Fruit fly (Drosophila melanogaster) whole organism, embryonic: ENCODE results near the gene CG10725.

Experiments
- CG10654 ChIP-seq: fragments of 200-800 bp; sonication (Bioruptor generic); optimal IDR thresholded peaks from 2 replicates; lab custom pipeline; 2016; ENCODE audit warnings: missing biosample characterization, missing genetic modification characterization
- CG11504 ChIP-seq: fragments of 200-800 bp; sonication (Bioruptor generic); optimal IDR thresholded peaks from 3 replicates; lab custom pipeline; 2019; ENCODE audit warnings: missing biosample characterization, mild to moderate bottlenecking, missing genetic modification characterization, moderate library complexity
- CG14014 ChIP-seq: fragments of 200-800 bp; sonication (Bioruptor generic); IDR thresholded peaks from 2 replicates; pipeline ENCODE4 v1.3.6; 2022; ENCODE audit warnings: missing biosample characterization, missing genetic modification characterization
- CG14710 ChIP-seq: fragments of 200-800 bp; sonication (Bioruptor generic); optimal IDR thresholded peaks from 3 replicates; lab custom pipeline; 2019; ENCODE audit warnings: missing biosample characterization, mild to moderate bottlenecking, missing genetic modification characterization, moderate library complexity
- CG15269 ChIP-seq: fragments of 200-800 bp; sonication (Bioruptor generic); optimal IDR thresholded peaks from 2 replicates; lab custom pipeline; 2018; ENCODE audit warnings: missing biosample characterization, mild to moderate bottlenecking, missing genetic modification characterization, moderate library complexity
- CG1602 ChIP-seq: fragments of 200-800 bp; sonication (Bioruptor generic); optimal IDR thresholded peaks from 3 replicates; lab custom pipeline; 2016; ENCODE audit warnings: missing biosample characterization, missing genetic modification characterization
- CG1603 ChIP-seq: fragments of 200-800 bp; sonication (Bioruptor generic); optimal IDR thresholded peaks from 2 replicates; lab custom pipeline; 2019; ENCODE audit warnings: missing biosample characterization, mild to moderate bottlenecking, missing genetic modification characterization, moderate library complexity
- CG16813 ChIP-seq: fragments of 200-800 bp; sonication (Bioruptor generic); IDR thresholded peaks from 3 replicates; pipeline ENCODE4 v1.3.6; 2022; ENCODE audit warnings: missing biosample characterization, missing genetic modification characterization; ENCODE audit not compliant: partially characterized antibody
- CG17829 ChIP-seq: fragments of 200-800 bp; optimal IDR thresholded peaks from 2 replicates; lab custom pipeline; 2019; ENCODE audit warnings: missing biosample characterization, mild to moderate bottlenecking, missing genetic modification characterization, moderate library complexity
- CG2120 ChIP-seq: fragments of 200-800 bp; sonication (Bioruptor generic); optimal IDR thresholded peaks from 3 replicates; lab custom pipeline; 2016; ENCODE audit warnings: missing biosample characterization, missing genetic modification characterization
- CG33213 ChIP-seq: fragments of 200-800 bp; sonication (Bioruptor generic); optimal IDR thresholded peaks from 3 replicates; lab custom pipeline; 2016; ENCODE audit warnings: missing biosample characterization, missing genetic modification characterization
- CG3847 ChIP-seq: fragments of 200-800 bp; sonication (Bioruptor generic); IDR thresholded peaks from 2 replicates; pipeline ENCODE4 v1.3.6; 2022; ENCODE audit warnings: missing biosample characterization, missing genetic modification characterization
- CG3995 ChIP-seq: fragments of 200-800 bp; sonication (Bioruptor generic); optimal IDR thresholded peaks from 3 replicates; lab custom pipeline; 2016; ENCODE audit warnings: missing biosample characterization, missing genetic modification characterization
- CG42726 ChIP-seq: fragments of 200-800 bp; sonication (Bioruptor generic); IDR thresholded peaks from 2 replicates; pipeline ENCODE4 v1.3.6; 2022; ENCODE audit warnings: missing biosample characterization, missing genetic modification characterization; ENCODE audit not compliant: partially characterized antibody
- CG6254 ChIP-seq: fragments of 200-800 bp; sonication (Bioruptor generic); optimal IDR thresholded peaks from 3 replicates; lab custom pipeline; 2017; ENCODE audit warnings: mild to moderate bottlenecking, missing biosample characterization, missing genetic modification reagents, missing genetic modification characterization
- CG7839 ChIP-seq: fragments of 200-800 bp; sonication (Bioruptor generic); optimal IDR thresholded peaks from 3 replicates; lab custom pipeline; 2018; ENCODE audit warnings: missing biosample characterization, mild to moderate bottlenecking, missing genetic modification characterization, moderate library complexity
- CG8290 ChIP-seq, 3 experiments: fragments of 200-800 bp; sonication (Bioruptor generic); optimal IDR thresholded peaks; 2 replicates each; lab custom pipeline; 2016 to 2019; ENCODE audit warnings: missing biosample characterization in 3 of 3, missing genetic modification characterization in 3 of 3, mild to moderate bottlenecking in 2 of 3, moderate library complexity in 1 of 3
- CG9437 ChIP-seq: fragments of 200-800 bp; sonication (Bioruptor generic); optimal IDR thresholded peaks from 2 replicates; lab custom pipeline; 2018; ENCODE audit warnings: missing biosample characterization, mild to moderate bottlenecking, missing genetic modification characterization
- CTCF ChIP-seq: fragments of 200-800 bp; sonication (Bioruptor generic); optimal IDR thresholded peaks from 2 replicates; lab custom pipeline; 2017; ENCODE audit warnings: missing biosample characterization, mild to moderate bottlenecking, missing genetic modification characterization, moderate library complexity
- Dip2 ChIP-seq: fragments of 200-800 bp; sonication (Bioruptor generic); IDR thresholded peaks from 2 replicates; pipeline ENCODE4 v1.3.6; 2022; ENCODE audit warnings: missing biosample characterization, missing genetic modification characterization
- Lim3 ChIP-seq: fragments of 200-800 bp; sonication (Bioruptor generic); IDR thresholded peaks from 2 replicates; pipeline ENCODE4 v1.3.6; 2022; ENCODE audit warnings: missing biosample characterization, missing genetic modification characterization
- NC2β ChIP-seq: fragments of 200-800 bp; sonication (Bioruptor generic); optimal IDR thresholded peaks from 2 replicates; lab custom pipeline; 2016; ENCODE audit warnings: missing biosample characterization, missing genetic modification characterization
- Stat92E ChIP-seq, 3 experiments: fragments of >200 bp in 2 of 3; fragments of 200-800 bp in 1 of 3; sonication (Bioruptor generic) in 1 of 3; optimal IDR thresholded peaks; 2 replicates each; lab custom pipeline; 2017 to 2019; ENCODE audit warnings: missing biosample characterization in 3 of 3, missing genetic modification characterization in 3 of 3, mild to moderate bottlenecking in 1 of 3, moderate library complexity in 1 of 3
- Xbp1 ChIP-seq: fragments of 200-800 bp; sonication (Bioruptor generic); optimal IDR thresholded peaks from 3 replicates; lab custom pipeline; 2016; ENCODE audit warnings: missing biosample characterization, mild to moderate bottlenecking, missing genetic modification characterization
- ac ChIP-seq: fragments of 200-800 bp; sonication (Bioruptor generic); optimal IDR thresholded peaks from 3 replicates; lab custom pipeline; 2017; ENCODE audit warnings: missing biosample characterization, mild to moderate bottlenecking, missing genetic modification characterization
- bab2 ChIP-seq: fragments of 200-800 bp; sonication (Bioruptor generic); optimal IDR thresholded peaks from 2 replicates; lab custom pipeline; 2016; ENCODE audit warnings: missing biosample characterization, missing genetic modification characterization
- bowl ChIP-seq: fragments of 200-800 bp; sonication (Bioruptor generic); IDR thresholded peaks from 2 replicates; pipeline ENCODE4 v1.3.6; 2022; ENCODE audit warnings: missing biosample characterization, missing genetic modification characterization
- btn ChIP-seq: fragments of 200-800 bp; sonication (Bioruptor generic); optimal IDR thresholded peaks from 2 replicates; lab custom pipeline; 2016; ENCODE audit warnings: missing biosample characterization, missing genetic modification characterization
- cg ChIP-seq: fragments of 200-800 bp; sonication (Bioruptor generic); optimal IDR thresholded peaks from 3 replicates; lab custom pipeline; 2019; ENCODE audit warnings: missing biosample characterization, mild to moderate bottlenecking, missing genetic modification characterization, moderate library complexity
- chn ChIP-seq: fragments of 200-800 bp; sonication (Bioruptor generic); optimal IDR thresholded peaks from 2 replicates; lab custom pipeline; 2016; ENCODE audit warnings: missing biosample characterization, missing genetic modification characterization
- ci ChIP-seq: fragments of 200-800 bp; sonication (Bioruptor generic); IDR thresholded peaks from 3 replicates; pipeline ENCODE4 v1.3.6; 2022; ENCODE audit warnings: missing biosample characterization, missing genetic modification characterization
- dm ChIP-seq: fragments of 200-800 bp; sonication (Bioruptor generic); optimal IDR thresholded peaks from 3 replicates; lab custom pipeline; 2016; ENCODE audit warnings: missing biosample characterization, missing genetic modification characterization
- ewg ChIP-seq: fragments of 200-800 bp; sonication (Bioruptor generic); optimal IDR thresholded peaks from 3 replicates; lab custom pipeline; 2017; ENCODE audit warnings: mild to moderate bottlenecking, missing biosample characterization, missing genetic modification reagents, missing genetic modification characterization
- grau ChIP-seq: fragments of 200-800 bp; optimal IDR thresholded peaks from 3 replicates; lab custom pipeline; 2019; ENCODE audit warnings: missing biosample characterization, mild to moderate bottlenecking, missing genetic modification characterization, moderate library complexity
- gsb-n ChIP-seq: fragments of 200-800 bp; sonication (Bioruptor generic); optimal IDR thresholded peaks from 3 replicates; lab custom pipeline; 2018; ENCODE audit warnings: missing biosample characterization, mild to moderate bottlenecking, missing genetic modification characterization
- hb ChIP-seq: fragments of 200-800 bp; sonication (Bioruptor generic); IDR thresholded peaks from 3 replicates; pipeline ENCODE4 v1.3.6; 2022; ENCODE audit warnings: missing biosample characterization, missing genetic modification characterization; ENCODE audit not compliant: partially characterized antibody
- inv ChIP-seq: fragments of 200-800 bp; sonication (Bioruptor generic); IDR thresholded peaks from 2 replicates; pipeline ENCODE4 v1.3.6; 2022; ENCODE audit warnings: missing biosample characterization, missing genetic modification characterization; ENCODE audit not compliant: partially characterized antibody
- jigr1 ChIP-seq: fragments of 200-800 bp; sonication (Bioruptor generic); IDR thresholded peaks from 3 replicates; pipeline ENCODE4 v1.3.6; 2022; ENCODE audit warnings: missing biosample characterization, missing genetic modification characterization
- maf-S ChIP-seq: fragments of 200-800 bp; sonication (Bioruptor generic); optimal IDR thresholded peaks from 2 replicates; lab custom pipeline; 2016; ENCODE audit warnings: missing biosample characterization, missing genetic modification characterization
- nau ChIP-seq: fragments of 200-800 bp; sonication (Bioruptor generic); optimal IDR thresholded peaks from 3 replicates; lab custom pipeline; 2017; ENCODE audit warnings: missing biosample characterization, mild to moderate bottlenecking, missing genetic modification characterization, missing genetic modification reagents
- nmo ChIP-seq: fragments of 200-800 bp; sonication (Bioruptor generic); optimal IDR thresholded peaks from 2 replicates; lab custom pipeline; 2018; ENCODE audit warnings: missing biosample characterization, mild to moderate bottlenecking, missing genetic modification characterization, moderate library complexity
- onecut ChIP-seq: fragments of 200-800 bp; sonication (Bioruptor generic); IDR thresholded peaks from 2 replicates; pipeline ENCODE4 v1.3.6; 2022; ENCODE audit warnings: missing biosample characterization, missing genetic modification characterization
- pita ChIP-seq: fragments of 200-800 bp; sonication (Bioruptor generic); optimal IDR thresholded peaks from 2 replicates; lab custom pipeline; 2017; ENCODE audit warnings: missing biosample characterization, mild to moderate bottlenecking, missing genetic modification characterization
- sc ChIP-seq, 3 experiments: fragments of >200 bp in 2 of 3; fragments of 200-800 bp in 1 of 3; sonication (Bioruptor generic) in 1 of 3; optimal IDR thresholded peaks; 2 replicates in 2 of 3; 3 replicates in 1 of 3; lab custom pipeline; 2017; ENCODE audit warnings: mild to moderate bottlenecking in 1 of 3, missing biosample characterization in 1 of 3, missing genetic modification characterization in 1 of 3, missing genetic modification reagents in 1 of 3
- sob ChIP-seq: fragments of 200-800 bp; sonication (Bioruptor generic); IDR thresholded peaks from 2 replicates; pipeline ENCODE4 v1.3.6; 2022; ENCODE audit warnings: missing biosample characterization, missing genetic modification characterization
- vnd ChIP-seq: fragments of 200-800 bp; sonication (Bioruptor generic); IDR thresholded peaks from 3 replicates; pipeline ENCODE4 v1.3.6; 2022; ENCODE audit warnings: missing biosample characterization, missing genetic modification characterization; ENCODE audit not compliant: partially characterized antibody
- vvl ChIP-seq: fragments of 200-800 bp; sonication (Bioruptor generic); IDR thresholded peaks from 2 replicates; pipeline ENCODE4 v1.3.6; 2022; ENCODE audit warnings: missing biosample characterization, missing genetic modification characterization
- wdn ChIP-seq: fragments of 200-800 bp; sonication (Bioruptor generic); IDR thresholded peaks from 2 replicates; pipeline ENCODE4 v1.3.6; 2022; ENCODE audit warnings: missing biosample characterization, missing genetic modification characterization

CG10725 gene

dm6 chr3L:13486041-13486859, 48.5 kb downstream of the CG10725 start, which contains the start of the genes Abp1 and Tgi (continued):
- TF ChIP-seq jigr1 (no peak), bowl (no peak), CG17829 (peak; percentile 31), grau (tag; lab: Kevin White, UChicago) (peak; percentile 26), CG6254 (GFP tag; lab: Kevin White, UChicago) (no peak), vnd (GFP tag; lab: Robert Waterston, UW) (peak; percentile 66), CG2120 (GFP tag; lab: Kevin White, UChicago) (peak; percentile 71), wdn (GFP tag; lab: Robert Waterston, UW) (no peak), ci (GFP tag; lab: Robert Waterston, UW) (0 out of 3 replicates have a peak, but pooled peaks have one; percentile 42), nmo (GFP tag; lab: Kevin White, UChicago) (peak; percentile 49), CG15269 (tag; lab: Kevin White, UChicago) (peak; percentile 21), pita (GFP tag; lab: Kevin White, UChicago) (peak; percentile 78), onecut (GFP tag; lab: Robert Waterston, UW) (peak; percentile 80), CG16813 (GFP tag; lab: Robert Waterston, UW) (peak; percentile 77), dm (GFP tag; lab: Kevin White, UChicago) (no peak), CG33213 (GFP tag; lab: Kevin White, UChicago) (peak; percentile 61), Dip2 (GFP tag; lab: Robert Waterston, UW) (no peak), Xbp1 (GFP tag; lab: Kevin White, UChicago) (peak; percentile 10), sob (peak; percentile 68), nau (no peak), maf-S (GFP tag; lab: Kevin White, UChicago) (peak; percentile 30), CG3847 (peak; percentile 67), vvl (GFP tag; lab: Robert Waterston, UW) (peak; percentile 12; the same call in 1 of the 2 replicates), Stat92E (GFP tag; optimal IDR thresholded peaks at IDR 0.05; lab: Kevin White, UChicago) (no peak), CG1603 (tag; lab: Kevin White, UChicago) (peak; percentile 75), ac (GFP tag; lab: Kevin White, UChicago) (no peak), CG11504 (tag; lab: Kevin White, UChicago) (peak; percentile 24), cg (GFP tag; lab: Kevin White, UChicago) (peak; percentile 69), CG14710 (tag; lab: Kevin White, UChicago) (peak; percentile 82), hb (GFP tag; lab: Robert Waterston, UW) (peak; percentile 64), NC2β (peak; percentile 18), inv (GFP tag; lab: Robert Waterston, UW) (peak; percentile 69), CG42726 (GFP tag; lab: Robert Waterston, UW) (peak; percentile 93), bab2 (GFP tag; lab: Kevin White, UChicago) (peak; percentile 14), Lim3 (no peak), CG7839 (tag; lab: Kevin White, UChicago) (peak; percentile 44), CG3995 (peak; percentile 16), CTCF (GFP tag; lab: Kevin White, UChicago) (peak; percentile 70), sc (optimal IDR thresholded peaks at IDR 0.05; lab: Kevin White, UChicago) (no peak), sc (GFP tag; optimal IDR thresholded peaks at IDR 0.05; lab: Kevin White, UChicago) (no peak), gsb-n (tag; lab: Kevin White, UChicago) (peak; percentile 15), CG10654 (GFP tag; lab: Kevin White, UChicago) (peak; percentile 2), ewg (GFP tag; lab: Kevin White, UChicago) (no peak), chn (peak; percentile 32), btn (GFP tag; lab: Kevin White, UChicago) (no peak), CG14014 (no peak), CG1602 (GFP tag; lab: Kevin White, UChicago) (peak; percentile 13), CG9437 (GFP tag; lab: Kevin White, UChicago) (no peak), CG8290 (GFP tag; optimal IDR thresholded peaks at IDR 0.05; lab: Kevin White, UChicago) (peak; percentile 27), CG8290 (tag; optimal IDR thresholded peaks at IDR 0.05; lab: Kevin White, UChicago) (peak in 1 of 2 experiments; percentile 86)
